Worm (Caenorhabditis elegans): ENCODE measurements around the gene pmt-2.

DNA sequence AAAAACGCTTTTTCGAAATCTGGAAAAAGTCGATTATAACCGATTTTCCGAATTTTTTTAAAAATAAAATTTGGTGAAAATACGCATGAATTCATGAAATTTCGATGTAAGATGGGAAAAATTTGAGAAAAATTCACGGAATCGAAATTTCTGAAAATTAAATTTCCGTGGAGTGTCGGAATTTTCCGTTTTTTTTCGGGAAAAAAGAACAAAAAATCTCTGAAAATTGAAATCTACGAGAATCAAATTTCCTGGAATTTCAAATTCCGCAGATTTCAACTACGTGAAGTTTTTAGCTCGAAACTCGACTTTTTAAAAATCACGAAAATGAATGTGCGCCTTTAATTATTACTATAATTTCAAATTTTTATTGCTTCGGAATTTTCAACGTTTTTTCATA, 2.0 kb upstream of the pmt-2 start:
- TF ChIP-seq athp-1 (tag; optimal IDR thresholded peaks at IDR 0.05) (no peak), ceh-40 (GFP tag; IDR thresholded peaks at IDR 0.05) (no peak), attf-5 (GFP tag; optimal IDR thresholded peaks at IDR 0.05) (no peak)

Measured in whole organism, young adult.